Fruit fly (Drosophila melanogaster): ENCODE measurements around the gene Sol1.

Gene Sol1

DNA sequence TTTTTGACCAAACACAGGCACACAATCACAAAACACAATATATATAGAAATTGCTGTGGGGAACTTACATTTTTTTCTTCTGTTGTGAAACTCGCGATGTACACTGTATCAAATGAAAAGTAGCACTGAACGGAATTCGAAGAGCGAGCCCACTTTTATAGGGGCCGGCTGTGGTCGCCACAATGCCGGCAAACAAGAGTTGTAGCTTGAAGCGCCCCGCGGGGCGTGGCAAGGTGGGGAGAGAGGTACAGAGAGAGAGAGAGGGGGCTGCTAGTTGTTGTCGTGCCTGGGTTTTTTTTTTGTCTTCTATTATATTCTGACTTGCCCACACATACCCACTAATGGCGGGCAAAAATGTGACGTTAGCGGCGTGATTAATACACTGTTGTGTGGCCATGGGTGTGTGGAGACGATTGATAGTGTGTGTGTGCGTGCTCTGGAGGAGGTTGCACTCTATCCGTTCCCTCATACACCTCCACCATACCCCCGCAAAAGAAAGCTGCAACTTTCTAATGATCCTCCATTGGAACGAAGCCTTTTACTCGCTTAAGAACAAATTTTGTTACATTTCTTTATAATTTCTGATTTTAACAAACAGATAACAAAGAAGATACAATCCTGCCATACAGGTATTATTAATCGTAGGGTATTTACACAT lies 16.8 kb upstream of the Sol1 start, which contains the start of gene GstD1 (continued):
- TF ChIP-seq h (optimal IDR thresholded peaks at IDR 0.05), result no peak
- peak; percentile 36 for TF ChIP-seq Xbp1 (GFP tag; optimal IDR thresholded peaks at IDR 0.05)
- TF ChIP-seq sqz (GFP tag; optimal IDR thresholded peaks at IDR 0.05), result peak; percentile 74
- TF ChIP-seq CG14965 (GFP tag; optimal IDR thresholded peaks at IDR 0.05; ENCODE audit: borderline replicate concordance), result no peak
- TF ChIP-seq CG8924 (tag; optimal IDR thresholded peaks at IDR 0.05), result peak; percentile 46
- TF ChIP-seq ewg (GFP tag; optimal IDR thresholded peaks at IDR 0.05), result peak; percentile 21
- peak; percentile 73 for TF ChIP-seq Meics (GFP tag; optimal IDR thresholded peaks at IDR 0.05)
- TF ChIP-seq CG12659 (GFP tag; optimal IDR thresholded peaks at IDR 0.05), result peak; percentile 23
- TF ChIP-seq Sox100B (GFP tag; optimal IDR thresholded peaks at IDR 0.05), result peak; percentile 18
- peak; percentile 5 for TF ChIP-seq trem (tag; optimal IDR thresholded peaks at IDR 0.05)
- peak in 1 of 2 experiments; percentile 41 for TF ChIP-seq Hr51 (GFP tag; optimal IDR thresholded peaks at IDR 0.05)
- peak; percentile 44; the same call in 1 of the 2 replicates for TF ChIP-seq vvl (GFP tag; IDR thresholded peaks at IDR 0.05)
- TF ChIP-seq CG12769 (tag; optimal IDR thresholded peaks at IDR 0.05), result peak; percentile 55
- no peak for TF ChIP-seq peb (GFP tag; IDR thresholded peaks at IDR 0.05)
- peak; percentile 11 to 62 for TF ChIP-seq chif (GFP tag; optimal IDR thresholded peaks at IDR 0.05)
- peak; percentile 65 for TF ChIP-seq Ada2b (GFP tag; IDR thresholded peaks at IDR 0.05)
- TF ChIP-seq sens (GFP tag), result peak; percentile 71
- peak; percentile 69 to 83 for TF ChIP-seq Trl (optimal IDR thresholded peaks at IDR 0.05)
- peak; percentile 33 for TF ChIP-seq Trl (GFP tag; optimal IDR thresholded peaks at IDR 0.05)
- peak; percentile 59 for TF ChIP-seq dysf (GFP tag; IDR thresholded peaks at IDR 0.05)
- peak; percentile 87 for TF ChIP-seq rib (GFP tag; IDR thresholded peaks at IDR 0.05)
- TF ChIP-seq phol (tag; optimal IDR thresholded peaks at IDR 0.05), result peak; percentile 28
- TF ChIP-seq BtbVII (GFP tag; optimal IDR thresholded peaks at IDR 0.05), result peak; percentile 49
- peak; percentile 54 for TF ChIP-seq nmo (GFP tag; optimal IDR thresholded peaks at IDR 0.05)
- no peak for TF ChIP-seq CG15696 (tag; optimal IDR thresholded peaks at IDR 0.05)
- TF ChIP-seq nom (GFP tag; optimal IDR thresholded peaks at IDR 0.05), result peak; percentile 52
- peak; percentile 32 for TF ChIP-seq CG10267 (tag; optimal IDR thresholded peaks at IDR 0.05)
- TF ChIP-seq pum (GFP tag; optimal IDR thresholded peaks at IDR 0.05), result peak; percentile 6
- peak; percentile 24 for TF ChIP-seq CG9727 (GFP tag; optimal IDR thresholded peaks at IDR 0.05)
- no peak for TF ChIP-seq prd (optimal IDR thresholded peaks at IDR 0.05)
- TF ChIP-seq prd (GFP tag; IDR thresholded peaks at IDR 0.05), result peak; percentile 35; the same call in 1 of the 3 replicates
- peak; percentile 16; the same call in 1 of the 2 replicates for TF ChIP-seq esg (GFP tag; conservative IDR thresholded peaks at IDR 0.05)
- TF ChIP-seq gcm (GFP tag; optimal IDR thresholded peaks at IDR 0.05), result peak; percentile 33
- TF ChIP-seq zfh1 (GFP tag; IDR thresholded peaks at IDR 0.05), result no peak
- TF ChIP-seq NFAT (GFP tag; IDR thresholded peaks at IDR 0.05), result peak; percentile 79
- TF ChIP-seq schlank (tag; optimal IDR thresholded peaks at IDR 0.05), result peak; percentile 15
- peak; percentile 56 for TF ChIP-seq HmgZ (tag; optimal IDR thresholded peaks at IDR 0.05)
- peak; percentile 100 for TF ChIP-seq crol (GFP tag; IDR thresholded peaks at IDR 0.05)
- peak; percentile 36; the same call in 1 of the 2 replicates for TF ChIP-seq amos (GFP tag; IDR thresholded peaks at IDR 0.05; ENCODE audit: partially characterized antibody)
- no peak for TF ChIP-seq en (GFP tag; optimal IDR thresholded peaks at IDR 0.05)
- no peak for TF ChIP-seq Hmx (GFP tag; optimal IDR thresholded peaks at IDR 0.05)
- peak; percentile 4 for TF ChIP-seq CG1233 (GFP tag; optimal IDR thresholded peaks at IDR 0.05)
- TF ChIP-seq CG6654 (GFP tag; optimal IDR thresholded peaks at IDR 0.05), result peak; percentile 34
- peak; percentile 52 for TF ChIP-seq CG7928 (GFP tag; optimal IDR thresholded peaks at IDR 0.05)
- peak; percentile 51 for TF ChIP-seq bab2 (GFP tag; optimal IDR thresholded peaks at IDR 0.05)
- peak; percentile 56 for TF ChIP-seq sug (tag; optimal IDR thresholded peaks at IDR 0.05)
- no peak for TF ChIP-seq abd-A (tag; optimal IDR thresholded peaks at IDR 0.05)
- TF ChIP-seq lov (optimal IDR thresholded peaks at IDR 0.05), result no peak
- TF ChIP-seq lov (GFP tag; IDR thresholded peaks at IDR 0.05), result 0 out of 3 replicates have a peak, but pooled peaks have one; percentile 46
- peak; percentile 3 for TF ChIP-seq CG4820 (GFP tag; optimal IDR thresholded peaks at IDR 0.05)

Data from whole organism, embryonic.